Fruit fly (Drosophila melanogaster) whole organism, wandering third instar larva: ENCODE results near the gene CG4080.
A peak's percentile ranks its signal among the peaks of the same experiment; 100 is the strongest.

Experiments used
- Abd-B ChIP-seq: fragments of >200 bp; optimal IDR thresholded peaks from 2 replicates; lab custom pipeline; 2017; ENCODE audit warnings: missing biosample characterization, missing genetic modification characterization
- CG32264 ChIP-seq: fragments of 200-800 bp; sonication (Bioruptor generic); optimal IDR thresholded peaks from 2 replicates; lab custom pipeline; 2016; ENCODE audit warnings: missing biosample characterization, missing genetic modification characterization
- CG9705 ChIP-seq: fragments of 200-800 bp; sonication (Bioruptor generic); optimal IDR thresholded peaks from 2 replicates; lab custom pipeline; 2018; ENCODE audit warnings: missing biosample characterization, mild to moderate bottlenecking, missing genetic modification characterization
- CrebA ChIP-seq: fragments of 200-800 bp; sonication (Bioruptor generic); optimal IDR thresholded peaks from 2 replicates; lab custom pipeline; 2016; ENCODE audit warnings: missing biosample characterization, mild to moderate bottlenecking, missing genetic modification characterization, borderline replicate concordance
- Dfd ChIP-seq: fragments of >200 bp; optimal IDR thresholded peaks from 2 replicates; lab custom pipeline; 2017; ENCODE audit warnings: missing biosample characterization, missing genetic modification characterization
- Dif ChIP-seq: fragments of 200-275, 200-300 bp; sonication (Bioruptor generic); optimal IDR thresholded peaks from 2 replicates; lab custom pipeline; 2018; ENCODE audit warnings: missing biosample characterization, missing genetic modification characterization; ENCODE audit not compliant: partially characterized antibody
- GATAd ChIP-seq: sonication (Bioruptor generic); optimal IDR thresholded peaks from 2 replicates; lab custom pipeline; 2016; ENCODE audit warnings: missing biosample characterization, missing genetic modification characterization
- HLH106 ChIP-seq: fragments of 200-800 bp; optimal IDR thresholded peaks from 3 replicates; lab custom pipeline; 2019; ENCODE audit warnings: missing biosample characterization, mild to moderate bottlenecking, missing genetic modification characterization, moderate library complexity
- Hnf4 ChIP-seq: fragments of 200-800 bp; sonication (Bioruptor generic); optimal IDR thresholded peaks from 2 replicates; lab custom pipeline; 2016; ENCODE audit warnings: missing biosample characterization, mild to moderate bottlenecking, missing genetic modification characterization
- Hr83 ChIP-seq: fragments of 200-300 bp; sonication (Bioruptor generic); optimal IDR thresholded peaks from 2 replicates; lab custom pipeline; 2016; ENCODE audit warnings: missing biosample characterization, mild to moderate bottlenecking, missing genetic modification characterization, moderate library complexity; ENCODE audit not compliant: poor library complexity, severe bottlenecking
- Jra ChIP-seq: sonication (Bioruptor generic); optimal IDR thresholded peaks from 2 replicates; lab custom pipeline; 2016; ENCODE audit warnings: missing biosample characterization, missing genetic modification characterization
- Mio ChIP-seq: sonication (Bioruptor generic); optimal IDR thresholded peaks from 2 replicates; lab custom pipeline; 2016; ENCODE audit warnings: missing biosample characterization, missing genetic modification characterization
- Myc ChIP-seq: fragments of >200 bp; optimal IDR thresholded peaks from 2 replicates; lab custom pipeline; 2017
- N ChIP-seq: fragments of >200 bp; optimal IDR thresholded peaks from 2 replicates; lab custom pipeline; 2018; ENCODE audit warnings: missing biosample characterization, missing external identifiers, missing genetic modification characterization
- OdsH ChIP-seq: fragments of 200-800 bp; sonication (Bioruptor generic); optimal IDR thresholded peaks from 2 replicates; lab custom pipeline; 2016; ENCODE audit warnings: missing biosample characterization, mild to moderate bottlenecking, missing genetic modification characterization
- Rel ChIP-seq, 2 experiments: fragments of 200-800 bp; sonication (Bioruptor generic) in 1 of 2; optimal IDR thresholded peaks; 2 replicates in 1 of 2; 3 replicates in 1 of 2; lab custom pipeline; 2016 to 2019; ENCODE audit warnings: mild to moderate bottlenecking in 2 of 2, missing biosample characterization in 2 of 2, missing genetic modification characterization in 2 of 2, moderate library complexity in 1 of 2
- Sp1 ChIP-seq: fragments of 200-800 bp; sonication (Bioruptor generic); optimal IDR thresholded peaks from 3 replicates; lab custom pipeline; 2019; ENCODE audit warnings: missing biosample characterization, mild to moderate bottlenecking, missing genetic modification characterization, moderate library complexity
- br ChIP-seq: fragments of 200-800 bp; sonication (Bioruptor generic); optimal IDR thresholded peaks from 2 replicates; lab custom pipeline; 2016; ENCODE audit warnings: missing biosample characterization, missing genetic modification characterization
- brk ChIP-seq: fragments of 200-800 bp; sonication (Bioruptor generic); optimal IDR thresholded peaks from 2 replicates; lab custom pipeline; 2016; ENCODE audit warnings: missing biosample characterization, mild to moderate bottlenecking, missing genetic modification characterization
- dl ChIP-seq, 2 experiments: fragments of 175-275, 200-275 bp in 1 of 2; fragments of 200-275 bp in 1 of 2; sonication (Bioruptor generic); optimal IDR thresholded peaks; lab custom pipeline; 2018; ENCODE audit warnings: mild to moderate bottlenecking in 2 of 2, missing biosample characterization in 2 of 2, missing genetic modification characterization in 2 of 2, moderate library complexity in 2 of 2; ENCODE audit not compliant: partially characterized antibody in 2 of 2, insufficient read depth in 1 of 2
- dmrt93B ChIP-seq: fragments of 200-800 bp; sonication (Bioruptor generic); optimal IDR thresholded peaks from 2 replicates; lab custom pipeline; 2018; ENCODE audit warnings: missing biosample characterization, mild to moderate bottlenecking, missing genetic modification characterization
- dsf ChIP-seq: sonication (Bioruptor generic); optimal IDR thresholded peaks from 2 replicates; lab custom pipeline; 2016; ENCODE audit warnings: missing biosample characterization, missing genetic modification characterization, borderline replicate concordance
- ey ChIP-seq: fragments of 200-800 bp; sonication (Bioruptor generic); optimal IDR thresholded peaks from 2 replicates; lab custom pipeline; 2016; ENCODE audit warnings: missing biosample characterization, missing genetic modification characterization
- foxo ChIP-seq, 2 experiments: fragments of 200-800 bp; sonication (Bioruptor generic); optimal IDR thresholded peaks; 2 replicates in 1 of 2; 3 replicates in 1 of 2; lab custom pipeline; 2016 to 2017; ENCODE audit warnings: missing biosample characterization in 2 of 2, missing genetic modification characterization in 2 of 2
- fru ChIP-seq: fragments of 200-800 bp; sonication (Bioruptor generic); optimal IDR thresholded peaks from 3 replicates; lab custom pipeline; 2016; ENCODE audit warnings: missing biosample characterization, mild to moderate bottlenecking, missing genetic modification characterization
- h ChIP-seq: fragments of 200-800 bp; sonication (Bioruptor generic); optimal IDR thresholded peaks from 3 replicates; lab custom pipeline; 2016; ENCODE audit warnings: missing biosample characterization, mild to moderate bottlenecking, missing genetic modification characterization
- lola ChIP-seq: fragments of >200 bp; optimal IDR thresholded peaks from 2 replicates; lab custom pipeline; 2017; ENCODE audit warnings: missing biosample characterization, missing genetic modification characterization
- pan ChIP-seq: fragments of >200 bp; optimal IDR thresholded peaks from 2 replicates; lab custom pipeline; 2017
- psq ChIP-seq: fragments of 200-800 bp; sonication (Bioruptor generic); optimal IDR thresholded peaks from 3 replicates; lab custom pipeline; 2017; ENCODE audit warnings: missing biosample characterization, mild to moderate bottlenecking, missing genetic modification characterization, moderate library complexity
- rgr ChIP-seq: fragments of 200-800 bp; sonication (Bioruptor generic); optimal IDR thresholded peaks from 3 replicates; lab custom pipeline; 2016; ENCODE audit warnings: missing biosample characterization, mild to moderate bottlenecking, missing genetic modification characterization
- sage ChIP-seq: fragments of 200-800 bp; sonication (Bioruptor generic); optimal IDR thresholded peaks from 2 replicates; lab custom pipeline; 2016; ENCODE audit warnings: missing biosample characterization, mild to moderate bottlenecking, missing genetic modification characterization
- sv ChIP-seq: fragments of 200-800 bp; sonication (Bioruptor generic); optimal IDR thresholded peaks from 3 replicates; lab custom pipeline; 2016; ENCODE audit warnings: missing biosample characterization, missing genetic modification characterization
- tai ChIP-seq: sonication (Bioruptor generic); optimal IDR thresholded peaks from 2 replicates; lab custom pipeline; 2016; ENCODE audit warnings: missing biosample characterization, missing genetic modification characterization
- usp ChIP-seq: fragments of >200 bp; optimal IDR thresholded peaks from 2 replicates; lab custom pipeline; 2017; ENCODE audit warnings: missing biosample characterization, missing genetic modification characterization
- woc ChIP-seq: sonication (Bioruptor generic); optimal IDR thresholded peaks from 2 replicates; lab custom pipeline; 2016; ENCODE audit warnings: missing biosample characterization, mild to moderate bottlenecking, missing genetic modification characterization

Gene CG4080

dm6 chr3L:9380344-9380849 lies 18.6 kb downstream of the CG4080 start:
- no peak for TF ChIP-seq sv (GFP tag; lab: Kevin White, UChicago)
- TF ChIP-seq foxo (GFP tag; optimal IDR thresholded peaks at IDR 0.05; lab: Kevin White, UChicago): no peak
- TF ChIP-seq Dfd (GFP tag; lab: Kevin White, UChicago): no peak
- no peak for TF ChIP-seq br (GFP tag; lab: Kevin White, UChicago)
- peak; percentile 36 for TF ChIP-seq Sp1 (GFP tag; lab: Kevin White, UChicago)
- no peak for TF ChIP-seq brk (GFP tag; lab: Kevin White, UChicago)
- no peak for TF ChIP-seq psq (GFP tag; lab: Kevin White, UChicago)
- TF ChIP-seq tai (GFP tag; lab: Kevin White, UChicago): no peak
- no peak for TF ChIP-seq Rel (GFP tag; optimal IDR thresholded peaks at IDR 0.05; lab: Kevin White, UChicago)
- peak; percentile 70 for TF ChIP-seq Rel (tag; optimal IDR thresholded peaks at IDR 0.05; lab: Kevin White, UChicago)
- no peak for TF ChIP-seq sage (GFP tag; lab: Kevin White, UChicago)
- peak; percentile 7 for TF ChIP-seq HLH106 (tag; lab: Kevin White, UChicago)
- no peak for TF ChIP-seq h
- TF ChIP-seq Jra (GFP tag; lab: Kevin White, UChicago): no peak
- no peak for TF ChIP-seq usp
- no peak for TF ChIP-seq Myc (lab: Kevin White, UChicago)
- TF ChIP-seq dl (GFP tag; optimal IDR thresholded peaks at IDR 0.05; lab: Kevin White, UChicago; ENCODE audit: insufficient read depth in 1 of 2, partially characterized antibody in 2 of 2): peak in 1 of 2 experiments; percentile 22
- peak; percentile 6 for TF ChIP-seq woc (GFP tag; lab: Kevin White, UChicago)
- no peak for TF ChIP-seq OdsH (GFP tag; lab: Kevin White, UChicago)
- no peak for TF ChIP-seq dsf (GFP tag; lab: Kevin White, UChicago)
- TF ChIP-seq lola (GFP tag; lab: Kevin White, UChicago): no peak
- TF ChIP-seq CG9705 (GFP tag; lab: Kevin White, UChicago): peak; percentile 39
- TF ChIP-seq, all 38 proteins: peak for 6

- no peak for TF ChIP-seq h
- TF ChIP-seq usp: no peak
- TF ChIP-seq ey: no peak
- TF ChIP-seq lola (GFP tag; lab: Kevin White, UChicago): no peak
- TF ChIP-seq CG9705 (GFP tag; lab: Kevin White, UChicago): no peak
- TF ChIP-seq sage (GFP tag; lab: Kevin White, UChicago): no peak
- no peak for TF ChIP-seq tai (GFP tag; lab: Kevin White, UChicago)
- TF ChIP-seq sv (GFP tag; lab: Kevin White, UChicago): no peak
- no peak for TF ChIP-seq GATAd (GFP tag; lab: Kevin White, UChicago)
- TF ChIP-seq rgr (GFP tag; lab: Kevin White, UChicago): no peak
- TF ChIP-seq Dif (GFP tag; lab: Kevin White, UChicago): peak; percentile 51
- TF ChIP-seq woc (GFP tag; lab: Kevin White, UChicago): peak; percentile 11
- no peak for TF ChIP-seq dsf (GFP tag; lab: Kevin White, UChicago)
- TF ChIP-seq psq (GFP tag; lab: Kevin White, UChicago): peak; percentile 49
- no peak for TF ChIP-seq HLH106 (tag; lab: Kevin White, UChicago)
- peak; percentile 26 for TF ChIP-seq Hr83 (GFP tag; lab: Kevin White, UChicago)
- TF ChIP-seq br (GFP tag; lab: Kevin White, UChicago): no peak
- TF ChIP-seq N (GFP tag; lab: Kevin White, UChicago): no peak
- no peak for TF ChIP-seq Dfd (GFP tag; lab: Kevin White, UChicago)
- no peak for TF ChIP-seq CG32264 (GFP tag; lab: Kevin White, UChicago)
- no peak for TF ChIP-seq Abd-B (GFP tag; lab: Kevin White, UChicago)
- TF ChIP-seq Jra (GFP tag; lab: Kevin White, UChicago): no peak
- TF ChIP-seq CrebA (GFP tag; lab: Kevin White, UChicago): peak; percentile 51
- TF ChIP-seq OdsH (GFP tag; lab: Kevin White, UChicago): no peak
- no peak for TF ChIP-seq pan (lab: Kevin White, UChicago)
- TF ChIP-seq foxo (GFP tag; optimal IDR thresholded peaks at IDR 0.05; lab: Kevin White, UChicago): no peak
- no peak for TF ChIP-seq dmrt93B (GFP tag; lab: Kevin White, UChicago)
- peak; percentile 22 for TF ChIP-seq fru
- no peak for TF ChIP-seq Sp1 (GFP tag; lab: Kevin White, UChicago)
- TF ChIP-seq Mio (GFP tag; lab: Kevin White, UChicago): no peak
- TF ChIP-seq Rel (GFP tag; optimal IDR thresholded peaks at IDR 0.05; lab: Kevin White, UChicago): no peak
- TF ChIP-seq Rel (tag; optimal IDR thresholded peaks at IDR 0.05; lab: Kevin White, UChicago): no peak
- no peak for TF ChIP-seq Hnf4
- no peak for TF ChIP-seq dl (GFP tag; optimal IDR thresholded peaks at IDR 0.05; lab: Kevin White, UChicago; ENCODE audit: insufficient read depth in 1 of 2, partially characterized antibody in 2 of 2)
Measured at dm6 chr3L:9379484-9380343, 19.3 kb downstream of the CG4080 start, which contains the start of gene Hsp67Ba. Gene Hsp67Ba, minus strand, starts transcription at chr3L:9379534.
